Worm (Caenorhabditis elegans): ENCODE data around the gene irld-8.

- TF ChIP-seq ttx-3 (tag; optimal IDR thresholded peaks at IDR 0.05) (no peak), rnt-1 (tag; optimal IDR thresholded peaks at IDR 0.05) (no peak), fkh-10 (GFP tag; optimal IDR thresholded peaks at IDR 0.05) (no peak), nhr-11 (tag; optimal IDR thresholded peaks at IDR 0.05) (no peak), ama-1 (optimal IDR thresholded peaks at IDR 0.05) (no peak)
Measured at ce11 chrIV:8115462-8115861, at the start of gene irld-8.

Data from whole organism, late embryonic.